Worm (Caenorhabditis elegans): Measurements from ENCODE around the gene nlp-101.

DNA sequence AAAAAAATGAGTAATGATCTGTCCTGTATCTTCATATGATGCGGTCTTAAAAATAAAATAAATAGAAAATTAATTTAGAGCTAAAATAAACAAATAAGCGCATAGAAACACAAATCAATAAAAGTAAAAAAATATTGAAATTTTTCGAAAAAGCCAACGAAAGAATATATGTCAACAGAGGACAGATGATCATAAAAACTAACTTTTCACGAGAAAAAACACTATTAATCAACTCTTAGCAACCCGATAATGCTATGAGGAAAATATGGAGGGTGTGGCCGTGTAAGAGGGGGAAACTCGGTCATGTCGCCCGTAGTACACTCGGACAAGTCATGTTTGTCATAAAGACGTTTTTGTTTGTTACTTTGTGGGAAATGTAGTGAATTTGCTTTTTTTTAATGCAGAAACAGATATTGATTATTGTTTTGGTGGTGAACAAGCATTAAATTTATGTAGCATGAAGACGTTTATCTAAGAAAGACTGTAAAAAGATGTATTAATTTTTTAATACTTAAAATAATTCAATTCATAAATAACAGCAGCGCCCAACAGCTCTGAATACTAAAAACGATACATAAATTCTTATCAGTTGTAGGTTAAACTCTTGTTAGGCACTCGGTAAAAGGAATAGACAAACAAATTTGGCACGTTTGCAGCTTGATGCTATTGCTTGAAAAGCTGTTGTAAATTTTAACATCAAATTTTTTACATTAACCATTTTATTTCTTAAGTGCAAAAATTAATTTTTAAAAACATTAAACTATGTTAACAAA is 40.2 kb upstream of the nlp-101 start, which contains the start of gene adm-4:
- no peak for TF ChIP-seq aly-2 (tag; optimal IDR thresholded peaks at IDR 0.05)
- TF ChIP-seq lin-13 (GFP tag; optimal IDR thresholded peaks at IDR 0.05) = no peak
- TF ChIP-seq mdl-1 (tag; optimal IDR thresholded peaks at IDR 0.05) = no peak
- peak; percentile 50 for TF ChIP-seq sma-3 (GFP tag; optimal IDR thresholded peaks at IDR 0.05)
- no peak for TF ChIP-seq R02D3.7 (tag; optimal IDR thresholded peaks at IDR 0.05)
- TF ChIP-seq nhr-10 (tag; optimal IDR thresholded peaks at IDR 0.05) = no peak
- TF ChIP-seq elt-3 (tag; optimal IDR thresholded peaks at IDR 0.05) = no peak
- TF ChIP-seq mbf-1 (tag; optimal IDR thresholded peaks at IDR 0.05) = no peak

Data from whole organism, L2 larva.